Fruit fly (Drosophila melanogaster): ENCODE data around the gene FucTD.

The FucTD gene

dm6 chr3L:1379741-1380465 lies 36.1 kb upstream of the FucTD start:
- no peak for TF ChIP-seq CG8301 (tag; optimal IDR thresholded peaks at IDR 0.05)
- TF ChIP-seq CG9948 (tag; optimal IDR thresholded peaks at IDR 0.05), result no peak
- no peak for TF ChIP-seq CG34367 (tag; optimal IDR thresholded peaks at IDR 0.05)
- TF ChIP-seq rn (GFP tag; IDR thresholded peaks at IDR 0.05), result no peak

dm6 chr3L:1380959-1381358 lies 35.1 kb upstream of the FucTD start:
- TF ChIP-seq CG8301 (tag; optimal IDR thresholded peaks at IDR 0.05), result no peak
- peak; percentile 24 for TF ChIP-seq CG34367 (tag; optimal IDR thresholded peaks at IDR 0.05)
- TF ChIP-seq CG9948 (tag; optimal IDR thresholded peaks at IDR 0.05), result no peak
- peak; percentile 14 for TF ChIP-seq CG15710 (tag; optimal IDR thresholded peaks at IDR 0.05)
- peak; percentile 26; the same call in 1 of the 3 replicates for TF ChIP-seq CG4496 (GFP tag; IDR thresholded peaks at IDR 0.05)
- TF ChIP-seq gl (tag; optimal IDR thresholded peaks at IDR 0.05), result peak; percentile 42
- no peak for TF ChIP-seq D1 (tag; optimal IDR thresholded peaks at IDR 0.05)
- TF ChIP-seq Ets98B (GFP tag; IDR thresholded peaks at IDR 0.05), result peak; percentile 26; the same call in 1 of the 2 replicates
- TF ChIP-seq CG14655 (GFP tag; optimal IDR thresholded peaks at IDR 0.05), result peak; percentile 29
- peak; percentile 70 for TF ChIP-seq CG13204 (GFP tag; optimal IDR thresholded peaks at IDR 0.05)
- 0 out of 2 replicates have a peak, but pooled peaks have one; percentile 35 for TF ChIP-seq CG12605 (GFP tag; IDR thresholded peaks at IDR 0.05)
- 0 out of 3 replicates have a peak, but pooled peaks have one; percentile 37 for TF ChIP-seq fd96Ca (GFP tag; IDR thresholded peaks at IDR 0.05)
- no peak for TF ChIP-seq Pif1A (GFP tag; optimal IDR thresholded peaks at IDR 0.05)
- no peak for TF ChIP-seq CG17806 (tag; optimal IDR thresholded peaks at IDR 0.05)
- TF ChIP-seq EcR (GFP tag; optimal IDR thresholded peaks at IDR 0.05), result peak; percentile 54
- no peak for TF ChIP-seq Snoo (tag; optimal IDR thresholded peaks at IDR 0.05)
- no peak for TF ChIP-seq CG10348 (GFP tag; IDR thresholded peaks at IDR 0.05)
- no peak for TF ChIP-seq Pif1B (GFP tag; optimal IDR thresholded peaks at IDR 0.05)
- TF ChIP-seq CG8159 (tag; optimal IDR thresholded peaks at IDR 0.05), result no peak
- no peak for TF ChIP-seq rn (GFP tag; IDR thresholded peaks at IDR 0.05)

- no peak for TF ChIP-seq CG8159 (tag; optimal IDR thresholded peaks at IDR 0.05)
- TF ChIP-seq Pif1A (GFP tag; optimal IDR thresholded peaks at IDR 0.05), result no peak
- peak; percentile 8 for TF ChIP-seq Snoo (tag; optimal IDR thresholded peaks at IDR 0.05)
- no peak for TF ChIP-seq Pif1B (GFP tag; optimal IDR thresholded peaks at IDR 0.05)
- no peak for TF ChIP-seq CG17806 (tag; optimal IDR thresholded peaks at IDR 0.05)
- TF ChIP-seq rn (GFP tag; IDR thresholded peaks at IDR 0.05), result 0 out of 2 replicates have a peak, but pooled peaks have one; percentile 6
- TF ChIP-seq EcR (GFP tag; optimal IDR thresholded peaks at IDR 0.05), result no peak
- no peak for TF ChIP-seq CG14655 (GFP tag; optimal IDR thresholded peaks at IDR 0.05)
- no peak for TF ChIP-seq CG13204 (GFP tag; optimal IDR thresholded peaks at IDR 0.05)
- no peak for TF ChIP-seq fd96Ca (GFP tag; IDR thresholded peaks at IDR 0.05)
- TF ChIP-seq Ets98B (GFP tag; IDR thresholded peaks at IDR 0.05), result no peak
These were observed 30.3 kb upstream of the FucTD start for dm6 chr3L:1385683-1386246.

dm6 chr3L:1388094-1388493 lies 27.9 kb upstream of the FucTD start:
- TF ChIP-seq CG34367 (tag; optimal IDR thresholded peaks at IDR 0.05) (peak; percentile 40), Pif1B (GFP tag; optimal IDR thresholded peaks at IDR 0.05) (no peak), Pif1A (GFP tag; optimal IDR thresholded peaks at IDR 0.05) (peak; percentile 22), CG9948 (tag; optimal IDR thresholded peaks at IDR 0.05) (peak; percentile 42), Snoo (tag; optimal IDR thresholded peaks at IDR 0.05) (peak; percentile 73), CG32121 (GFP tag; IDR thresholded peaks at IDR 0.05) (no peak), CG15710 (tag; optimal IDR thresholded peaks at IDR 0.05) (peak; percentile 76), CG12605 (GFP tag; IDR thresholded peaks at IDR 0.05) (no peak), CG14655 (GFP tag; optimal IDR thresholded peaks at IDR 0.05) (peak; percentile 20), CG8159 (tag; optimal IDR thresholded peaks at IDR 0.05) (peak; percentile 65), CG17806 (tag; optimal IDR thresholded peaks at IDR 0.05) (peak; percentile 58), CG8301 (tag; optimal IDR thresholded peaks at IDR 0.05) (no peak), CG4496 (GFP tag; IDR thresholded peaks at IDR 0.05) (no peak; the same call in 2 of the 3 replicates), CG13204 (GFP tag; optimal IDR thresholded peaks at IDR 0.05) (peak; percentile 17), D1 (tag; optimal IDR thresholded peaks at IDR 0.05) (no peak), rn (GFP tag; IDR thresholded peaks at IDR 0.05) (0 out of 2 replicates have a peak, but pooled peaks have one; percentile 19)

- TF ChIP-seq CG34367 (tag; optimal IDR thresholded peaks at IDR 0.05), result no peak
- peak; percentile 47 for TF ChIP-seq Snoo (tag; optimal IDR thresholded peaks at IDR 0.05)
These were observed 27.2 kb upstream of the FucTD start for dm6 chr3L:1388862-1389261.

- TF ChIP-seq CG34367 (tag; optimal IDR thresholded peaks at IDR 0.05) (no peak), CG8159 (tag; optimal IDR thresholded peaks at IDR 0.05) (no peak), Pif1B (GFP tag; optimal IDR thresholded peaks at IDR 0.05) (no peak), CG13204 (GFP tag; optimal IDR thresholded peaks at IDR 0.05) (no peak), EcR (GFP tag; optimal IDR thresholded peaks at IDR 0.05) (no peak), CG32121 (GFP tag; IDR thresholded peaks at IDR 0.05) (no peak), D1 (tag; optimal IDR thresholded peaks at IDR 0.05) (no peak), fd96Ca (GFP tag; IDR thresholded peaks at IDR 0.05) (no peak), CG9948 (tag; optimal IDR thresholded peaks at IDR 0.05) (no peak), Snoo (tag; optimal IDR thresholded peaks at IDR 0.05) (no peak), CG8301 (tag; optimal IDR thresholded peaks at IDR 0.05) (no peak), gl (tag; optimal IDR thresholded peaks at IDR 0.05) (no peak), CG17806 (tag; optimal IDR thresholded peaks at IDR 0.05) (no peak), rn (GFP tag; IDR thresholded peaks at IDR 0.05) (no peak), CG10348 (GFP tag; IDR thresholded peaks at IDR 0.05) (no peak), CG15710 (tag; optimal IDR thresholded peaks at IDR 0.05) (no peak), CG12605 (GFP tag; IDR thresholded peaks at IDR 0.05) (no peak), CG14655 (GFP tag; optimal IDR thresholded peaks at IDR 0.05) (no peak)
These were observed 25.6 kb upstream of the FucTD start for dm6 chr3L:1390410-1390809.

Measured in whole organism, pupa.